Fruit fly (Drosophila melanogaster) whole organism, prepupa: ENCODE results near the gene fabp.

Source experiments
- CG10669 ChIP-seq: fragments of 200-800 bp; sonication (Bioruptor generic); optimal IDR thresholded peaks from 3 replicates; lab custom pipeline; 2018; ENCODE audit warnings: missing biosample characterization, mild to moderate bottlenecking, missing genetic modification characterization, moderate library complexity
- CG11294 ChIP-seq: fragments of 200-800 bp; sonication (Bioruptor generic); IDR thresholded peaks from 2 replicates; pipeline ENCODE4 v1.3.6; 2022; ENCODE audit warnings: missing biosample characterization, missing genetic modification characterization
- CG11902 ChIP-seq: fragments of 200-800 bp; sonication (Bioruptor generic); optimal IDR thresholded peaks from 3 replicates; lab custom pipeline; 2016; ENCODE audit warnings: missing biosample characterization, missing genetic modification characterization
- CG31627 ChIP-seq: fragments of 200-800 bp; sonication (Bioruptor generic); optimal IDR thresholded peaks from 3 replicates; lab custom pipeline; 2016; ENCODE audit warnings: missing biosample characterization, missing genetic modification characterization
- CG8319 ChIP-seq: fragments of 200-800 bp; sonication (Bioruptor generic); optimal IDR thresholded peaks from 3 replicates; lab custom pipeline; 2016; ENCODE audit warnings: missing biosample characterization, missing genetic modification characterization
- Eip75B ChIP-seq: fragments of 200-800 bp; sonication (Bioruptor generic); optimal IDR thresholded peaks from 3 replicates; lab custom pipeline; 2016; ENCODE audit warnings: missing biosample characterization, missing genetic modification characterization
- Eip78C ChIP-seq: fragments of 200-800 bp; sonication (Bioruptor generic); peaks from one replicate; lab custom pipeline; 2016; ENCODE audit warnings: missing biosample characterization, missing genetic modification characterization
- Hr39 ChIP-seq: fragments of 200-800 bp; sonication (Bioruptor generic); optimal IDR thresholded peaks from 2 replicates; lab custom pipeline; 2016; ENCODE audit warnings: missing biosample characterization, missing genetic modification characterization
- Hr4 ChIP-seq: fragments of 200-800 bp; sonication (Bioruptor generic); optimal IDR thresholded peaks from 3 replicates; lab custom pipeline; 2016; ENCODE audit warnings: missing biosample characterization, missing genetic modification characterization
- Met ChIP-seq: fragments of 200-800 bp; sonication (Bioruptor generic); optimal IDR thresholded peaks from 3 replicates; lab custom pipeline; 2016; ENCODE audit warnings: missing biosample characterization, missing genetic modification characterization
- Smox ChIP-seq: fragments of 200-800 bp; sonication (Bioruptor generic); optimal IDR thresholded peaks from 3 replicates; lab custom pipeline; 2016; ENCODE audit warnings: missing biosample characterization, missing genetic modification characterization
- Sox102F ChIP-seq: fragments of 200-800 bp; sonication (Bioruptor generic); optimal IDR thresholded peaks from 2 replicates; lab custom pipeline; 2016; ENCODE audit warnings: missing biosample characterization, mild to moderate bottlenecking, missing genetic modification characterization
- acj6 ChIP-seq: fragments of 200-800 bp; sonication (Bioruptor generic); optimal IDR thresholded peaks from 3 replicates; lab custom pipeline; 2016; ENCODE audit warnings: missing biosample characterization, missing genetic modification characterization

- TF ChIP-seq Hr39 (no peak), Smox (GFP tag; lab: Kevin White, UChicago) (no peak), CG8319 (GFP tag; lab: Kevin White, UChicago) (no peak), CG10669 (GFP tag; lab: Kevin White, UChicago) (no peak), CG31627 (GFP tag; lab: Kevin White, UChicago) (no peak), Hr4 (GFP tag; lab: Kevin White, UChicago) (no peak), Sox102F (GFP tag; lab: Kevin White, UChicago) (peak; percentile 0), Eip75B (GFP tag; lab: Kevin White, UChicago) (no peak), Met (GFP tag; lab: Kevin White, UChicago) (no peak), acj6 (GFP tag; lab: Kevin White, UChicago) (no peak), Eip78C (GFP tag; lab: Kevin White, UChicago) (peak; percentile 18), CG11294 (no peak), CG11902 (GFP tag; lab: Kevin White, UChicago) (no peak)
These were observed 2.0 kb downstream of the fabp start for dm6 chr3R:11564792-11565402.
